Worm (Caenorhabditis elegans) whole organism, L4 larva: ENCODE data around the gene F57A8.1.

ENCODE experiments used
- dmd-6 ChIP-seq: fragments of 200-800 bp; sonication (Bioruptor generic); IDR thresholded peaks from 2 replicates; pipeline ENCODE4 v1.3.6; 2022; ENCODE audit warnings: missing genetic modification reagents, missing genetic modification characterization, missing compliant biosample characterization
- egl-27 ChIP-seq: sonication (generic microtip); optimal IDR thresholded peaks from 3 replicates; lab custom pipeline; 2017; ENCODE audit warnings: missing biosample characterization, missing genetic modification reagents, missing genetic modification characterization

DNA sequence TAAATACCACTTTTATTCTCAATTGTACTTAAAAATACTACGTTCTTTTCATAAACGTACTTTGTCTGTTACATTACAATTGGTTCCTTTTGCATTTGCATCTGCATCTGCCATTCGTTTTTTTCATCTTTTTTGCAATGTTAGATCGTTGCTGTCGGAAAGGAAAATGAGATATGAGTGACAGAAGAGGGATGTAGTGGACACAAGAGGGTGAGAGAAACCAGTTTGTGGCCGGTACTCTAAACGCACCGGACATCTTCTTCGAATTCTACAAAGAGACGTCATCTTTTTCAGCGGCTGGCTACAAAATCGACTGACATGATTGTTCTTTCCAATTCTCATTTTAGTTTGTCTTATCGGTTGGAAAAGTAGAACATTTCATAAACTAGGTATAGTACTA lies 34.4 kb upstream of the F57A8.1 start:
- TF ChIP-seq dmd-6 (GFP tag; lab: Robert Waterston, UW) (no peak), egl-27 (tag; lab: Kevin White, UChicago) (no peak)
